Fruit fly (Drosophila melanogaster) whole organism, embryonic: ENCODE results near the gene CG7101.

ENCODE experiments used
- Blimp-1 ChIP-seq: fragments of 200-800 bp; sonication (Bioruptor generic); optimal IDR thresholded peaks from 3 replicates; lab custom pipeline; 2018; ENCODE audit warnings: missing biosample characterization, missing genetic modification characterization, mild to moderate bottlenecking, moderate library complexity, missing genetic modification reagents
- BtbVII ChIP-seq: fragments of 200-800 bp; sonication (Bioruptor generic); optimal IDR thresholded peaks from 3 replicates; lab custom pipeline; 2017; ENCODE audit warnings: missing biosample characterization, mild to moderate bottlenecking, missing genetic modification characterization
- CG11085 ChIP-seq: fragments of 200-800 bp; sonication (Bioruptor generic); IDR thresholded peaks from 2 replicates; pipeline ENCODE4 v1.3.6; 2022; ENCODE audit warnings: missing biosample characterization, missing genetic modification characterization
- CG11560 ChIP-seq: fragments of 200-800 bp; sonication (Bioruptor generic); IDR thresholded peaks from 3 replicates; pipeline ENCODE4 v1.3.6; 2022; ENCODE audit warnings: missing biosample characterization, missing genetic modification characterization
- CG12391 ChIP-seq: fragments of 200-800 bp; sonication (Bioruptor generic); optimal IDR thresholded peaks from 3 replicates; lab custom pipeline; 2018; ENCODE audit warnings: missing biosample characterization, mild to moderate bottlenecking, missing genetic modification characterization, moderate library complexity
- CG13287 ChIP-seq: fragments of 200-800 bp; sonication (Bioruptor generic); IDR thresholded peaks from 2 replicates; pipeline ENCODE4 v1.3.6; 2022; ENCODE audit warnings: missing biosample characterization, missing genetic modification characterization; ENCODE audit not compliant: partially characterized antibody
- CG14441 ChIP-seq: fragments of 200-800 bp; sonication (Bioruptor generic); IDR thresholded peaks from 2 replicates; pipeline ENCODE4 v1.3.6; 2022; ENCODE audit warnings: missing biosample characterization, missing genetic modification characterization
- CG15011 ChIP-seq: fragments of 200-800 bp; sonication (Bioruptor generic); optimal IDR thresholded peaks from 3 replicates; lab custom pipeline; 2018; ENCODE audit warnings: missing biosample characterization, mild to moderate bottlenecking, missing genetic modification characterization
- CG17361 ChIP-seq: fragments of 200-800 bp; sonication (Bioruptor generic); IDR thresholded peaks from 3 replicates; pipeline ENCODE4 v1.3.6; 2022; ENCODE audit warnings: missing biosample characterization, missing genetic modification characterization
- CG17829 ChIP-seq: fragments of 200-800 bp; optimal IDR thresholded peaks from 2 replicates; lab custom pipeline; 2019; ENCODE audit warnings: missing biosample characterization, mild to moderate bottlenecking, missing genetic modification characterization, moderate library complexity
- CG2202 ChIP-seq: fragments of 200-800 bp; sonication (Bioruptor generic); optimal IDR thresholded peaks from 2 replicates; lab custom pipeline; 2018; ENCODE audit warnings: missing biosample characterization, mild to moderate bottlenecking, missing genetic modification characterization
- CG31224 ChIP-seq: fragments of 200-800 bp; sonication (Bioruptor generic); IDR thresholded peaks from 2 replicates; pipeline ENCODE4 v1.3.6; 2022; ENCODE audit warnings: missing biosample characterization, missing genetic modification characterization
- CG33213 ChIP-seq: fragments of 200-800 bp; sonication (Bioruptor generic); optimal IDR thresholded peaks from 3 replicates; lab custom pipeline; 2016; ENCODE audit warnings: missing biosample characterization, missing genetic modification characterization
- CG3995 ChIP-seq: fragments of 200-800 bp; sonication (Bioruptor generic); optimal IDR thresholded peaks from 3 replicates; lab custom pipeline; 2016; ENCODE audit warnings: missing biosample characterization, missing genetic modification characterization
- CG4360 ChIP-seq: fragments of 200-800 bp; sonication (Bioruptor generic); IDR thresholded peaks from 2 replicates; pipeline ENCODE4 v1.3.6; 2022; ENCODE audit warnings: missing biosample characterization, missing genetic modification characterization
- CG43689 ChIP-seq: fragments of 200-800 bp; sonication (Bioruptor generic); IDR thresholded peaks from 2 replicates; pipeline ENCODE4 v1.3.6; 2022; ENCODE audit warnings: missing biosample characterization, missing genetic modification characterization
- CG6689 ChIP-seq: fragments of 200-800 bp; sonication (Bioruptor generic); IDR thresholded peaks from 2 replicates; pipeline ENCODE4 v1.3.6; 2022; ENCODE audit warnings: missing biosample characterization, missing genetic modification characterization
- CG8290 ChIP-seq, 3 experiments: fragments of 200-800 bp; sonication (Bioruptor generic); optimal IDR thresholded peaks; 2 replicates each; lab custom pipeline; 2016 to 2019; ENCODE audit warnings: missing biosample characterization in 3 of 3, missing genetic modification characterization in 3 of 3, mild to moderate bottlenecking in 2 of 3, moderate library complexity in 1 of 3
- CTCF ChIP-seq: fragments of 200-800 bp; sonication (Bioruptor generic); optimal IDR thresholded peaks from 2 replicates; lab custom pipeline; 2017; ENCODE audit warnings: missing biosample characterization, mild to moderate bottlenecking, missing genetic modification characterization, moderate library complexity
- Chrac-16 ChIP-seq: fragments of 200-800 bp; sonication (Bioruptor generic); optimal IDR thresholded peaks from 3 replicates; lab custom pipeline; 2016; ENCODE audit warnings: missing biosample characterization, missing genetic modification characterization
- Dbx ChIP-seq: fragments of 200-800 bp; sonication (Bioruptor generic); IDR thresholded peaks from 3 replicates; pipeline ENCODE4 v1.3.6; 2022; ENCODE audit warnings: missing biosample characterization, missing genetic modification characterization
- Dfd ChIP-seq, 2 experiments: fragments of >200 bp; optimal IDR thresholded peaks; 2 replicates each; lab custom pipeline; 2017; ENCODE audit warnings: missing biosample characterization in 2 of 2, missing genetic modification characterization in 2 of 2
- GATAe ChIP-seq: fragments of 200-800 bp; sonication (Bioruptor generic); conservative IDR thresholded peaks from 2 replicates; pipeline ENCODE4 v1.3.6; 2022; ENCODE audit warnings: missing biosample characterization, missing genetic modification characterization
- HHEX ChIP-seq: fragments of 200-800 bp; sonication (Bioruptor generic); optimal IDR thresholded peaks from 3 replicates; lab custom pipeline; 2017; ENCODE audit warnings: missing biosample characterization, mild to moderate bottlenecking, missing genetic modification characterization, missing genetic modification reagents
- HLH54F ChIP-seq: fragments of 200-800 bp; sonication (Bioruptor generic); optimal IDR thresholded peaks from 3 replicates; lab custom pipeline; 2016; ENCODE audit warnings: missing biosample characterization, missing genetic modification characterization
- Lim3 ChIP-seq: fragments of 200-800 bp; sonication (Bioruptor generic); IDR thresholded peaks from 2 replicates; pipeline ENCODE4 v1.3.6; 2022; ENCODE audit warnings: missing biosample characterization, missing genetic modification characterization
- MTF-1 ChIP-seq: fragments of 200-800 bp; sonication (Bioruptor generic); optimal IDR thresholded peaks from 2 replicates; lab custom pipeline; 2018; ENCODE audit warnings: missing biosample characterization, mild to moderate bottlenecking, missing genetic modification characterization, borderline replicate concordance
- NK7.1 ChIP-seq: fragments of 200-800 bp; sonication (Bioruptor generic); optimal IDR thresholded peaks from 3 replicates; lab custom pipeline; 2016; ENCODE audit warnings: missing biosample characterization, missing genetic modification characterization
- Opbp ChIP-seq: fragments of 200-800 bp; sonication (Bioruptor generic); IDR thresholded peaks from 3 replicates; pipeline ENCODE4 v1.3.6; 2022; ENCODE audit warnings: missing biosample characterization, missing genetic modification characterization; ENCODE audit not compliant: partially characterized antibody
- Ravus ChIP-seq: fragments of 200-800 bp; sonication (Bioruptor generic); IDR thresholded peaks from 2 replicates; pipeline ENCODE4 v1.3.6; 2022; ENCODE audit warnings: missing biosample characterization, missing genetic modification characterization
- Six4 ChIP-seq: fragments of 200-800 bp; sonication (Bioruptor generic); optimal IDR thresholded peaks from 2 replicates; lab custom pipeline; 2016; ENCODE audit warnings: missing biosample characterization, missing genetic modification characterization
- cas ChIP-seq: fragments of 200-800 bp; sonication (Bioruptor generic); IDR thresholded peaks from 2 replicates; pipeline ENCODE4 v1.3.6; 2022; ENCODE audit warnings: missing biosample characterization, missing genetic modification characterization
- chm ChIP-seq: fragments of 200-800 bp; sonication (Bioruptor generic); IDR thresholded peaks from 2 replicates; pipeline ENCODE4 v1.3.6; 2022; ENCODE audit warnings: missing biosample characterization, missing genetic modification characterization
- crol ChIP-seq: fragments of 200-800 bp; sonication (Bioruptor generic); IDR thresholded peaks from 2 replicates; pipeline ENCODE4 v1.3.6; 2022; ENCODE audit warnings: missing biosample characterization, missing genetic modification characterization
- dati ChIP-seq: fragments of 200-800 bp; sonication (Bioruptor generic); IDR thresholded peaks from 2 replicates; pipeline ENCODE4 v1.3.6; 2022; ENCODE audit warnings: missing biosample characterization, missing genetic modification characterization
- dmrt99B ChIP-seq: fragments of 200-800 bp; sonication (Bioruptor generic); optimal IDR thresholded peaks from 2 replicates; lab custom pipeline; 2018; ENCODE audit warnings: missing biosample characterization, mild to moderate bottlenecking, missing genetic modification characterization, moderate library complexity
- eve ChIP-seq, 2 experiments: fragments of >200 bp; optimal IDR thresholded peaks; 2 replicates each; lab custom pipeline; 2017; ENCODE audit warnings: missing biosample characterization in 2 of 2, missing genetic modification characterization in 2 of 2
- gro ChIP-seq: fragments of 200-800 bp; sonication (Bioruptor generic); optimal IDR thresholded peaks from 2 replicates; lab custom pipeline; 2016; ENCODE audit warnings: missing biosample characterization, missing genetic modification characterization
- h ChIP-seq: fragments of >200 bp; optimal IDR thresholded peaks from 2 replicates; lab custom pipeline; 2017
- ind ChIP-seq: fragments of 200-800 bp; sonication (Bioruptor generic); optimal IDR thresholded peaks from 3 replicates; lab custom pipeline; 2016; ENCODE audit warnings: missing biosample characterization, missing genetic modification characterization
- jigr1 ChIP-seq: fragments of 200-800 bp; sonication (Bioruptor generic); IDR thresholded peaks from 3 replicates; pipeline ENCODE4 v1.3.6; 2022; ENCODE audit warnings: missing biosample characterization, missing genetic modification characterization
- mld ChIP-seq: fragments of 200-800 bp; sonication (Bioruptor generic); IDR thresholded peaks from 3 replicates; pipeline ENCODE4 v1.3.6; 2022; ENCODE audit warnings: missing biosample characterization, missing genetic modification characterization; ENCODE audit not compliant: partially characterized antibody
- pnt ChIP-seq: fragments of 200-800 bp; sonication (Bioruptor generic); optimal IDR thresholded peaks from 3 replicates; lab custom pipeline; 2016; ENCODE audit warnings: missing biosample characterization, missing genetic modification characterization
- repo ChIP-seq: fragments of 200-800 bp; sonication (Bioruptor generic); optimal IDR thresholded peaks from 2 replicates; lab custom pipeline; 2016; ENCODE audit warnings: missing biosample characterization, missing genetic modification characterization
- sisA ChIP-seq: fragments of 200-800 bp; sonication (Bioruptor generic); IDR thresholded peaks from 2 replicates; pipeline ENCODE4 v1.3.6; 2022; ENCODE audit warnings: missing biosample characterization, missing genetic modification characterization
- slbo ChIP-seq: fragments of 200-800 bp; sonication (Bioruptor generic); IDR thresholded peaks from 2 replicates; pipeline ENCODE4 v1.3.6; 2022; ENCODE audit warnings: missing biosample characterization, missing genetic modification characterization
- unc-4 ChIP-seq: fragments of 200-800 bp; sonication (Bioruptor generic); IDR thresholded peaks from 2 replicates; pipeline ENCODE4 v1.3.6; 2022; ENCODE audit warnings: missing biosample characterization, missing genetic modification characterization; ENCODE audit not compliant: partially characterized antibody
- vfl ChIP-seq: fragments of 200-800 bp; sonication (Bioruptor generic); optimal IDR thresholded peaks from 2 replicates; lab custom pipeline; 2016; ENCODE audit warnings: missing biosample characterization, missing genetic modification characterization
- wek ChIP-seq: fragments of 200-800 bp; sonication (Bioruptor generic); optimal IDR thresholded peaks from 3 replicates; lab custom pipeline; 2018; ENCODE audit warnings: missing biosample characterization, mild to moderate bottlenecking, missing genetic modification characterization, moderate library complexity
- zfh1 ChIP-seq: fragments of 200-800 bp; sonication (Bioruptor generic); IDR thresholded peaks from 3 replicates; pipeline ENCODE4 v1.3.6; 2022; ENCODE audit warnings: missing biosample characterization, missing genetic modification characterization

Gene CG7101

DNA sequence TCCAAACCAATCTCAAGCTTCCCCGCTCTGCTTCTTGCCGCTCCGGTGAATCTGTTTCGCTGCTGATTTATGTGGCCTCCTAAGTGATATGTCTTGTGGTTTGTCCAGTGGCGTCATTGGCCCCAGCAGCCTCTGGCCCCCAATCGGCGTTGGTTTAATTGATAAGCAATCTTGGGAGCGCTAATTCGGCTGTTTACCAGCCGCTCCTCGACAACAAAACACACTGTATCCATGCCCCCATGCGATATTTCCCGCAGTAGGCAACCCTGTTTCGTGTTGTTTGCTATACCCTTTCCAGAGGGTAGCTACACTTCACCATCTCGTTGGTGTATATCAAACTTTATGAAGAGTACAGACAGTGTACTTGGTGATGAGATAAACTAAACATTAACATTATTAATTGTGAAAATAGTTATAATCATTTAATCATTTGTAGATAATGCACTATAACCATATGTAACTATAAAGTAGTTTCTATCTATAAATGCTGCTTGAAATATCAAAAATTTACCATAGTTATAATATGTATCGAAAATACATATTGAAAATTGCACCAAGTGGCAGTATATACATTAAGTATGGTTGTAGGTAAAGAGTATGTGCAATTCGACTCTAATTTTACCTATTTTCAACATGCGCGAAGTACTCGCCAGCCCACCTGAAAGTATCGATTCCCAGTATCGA, 18.1 kb downstream of the CG7101 start, which contains the start of gene shop (continued):
- peak; percentile 83 for TF ChIP-seq CG15011 (GFP tag; lab: Kevin White, UChicago)
- peak; percentile 83 for TF ChIP-seq sisA (GFP tag; lab: Robert Waterston, UW)
- peak; percentile 59 for TF ChIP-seq CG33213 (GFP tag; lab: Kevin White, UChicago)
- 0 out of 2 replicates have a peak, but pooled peaks have one; percentile 45 for TF ChIP-seq chm (GFP tag; lab: Robert Waterston, UW)
- TF ChIP-seq jigr1 (GFP tag; lab: Robert Waterston, UW): no peak
- peak; percentile 57; the same call in 1 of the 2 replicates for TF ChIP-seq CG14441 (GFP tag; lab: Robert Waterston, UW)
- TF ChIP-seq MTF-1 (GFP tag; lab: Kevin White, UChicago): peak; percentile 6
- peak; percentile 61 for TF ChIP-seq pnt (GFP tag; lab: Kevin White, UChicago)
- no peak for TF ChIP-seq CTCF (GFP tag; lab: Kevin White, UChicago)
- peak; percentile 46 for TF ChIP-seq wek (GFP tag; lab: Kevin White, UChicago)
- TF ChIP-seq CG11560: 0 out of 3 replicates have a peak, but pooled peaks have one; percentile 29
- TF ChIP-seq cas: no peak
- peak; percentile 85 for TF ChIP-seq CG17829 (tag; lab: Kevin White, UChicago)
- no peak for TF ChIP-seq Dfd (GFP tag; optimal IDR thresholded peaks at IDR 0.05; lab: Kevin White, UChicago)
- peak; percentile 76 for TF ChIP-seq Dbx (GFP tag; lab: Robert Waterston, UW)
- 0 out of 3 replicates have a peak, but pooled peaks have one; percentile 24 for TF ChIP-seq Opbp (GFP tag; lab: Robert Waterston, UW)
- TF ChIP-seq zfh1 (GFP tag; lab: Robert Waterston, UW): peak; percentile 76; the same call in 2 of the 3 replicates
- TF ChIP-seq dmrt99B: peak; percentile 89
- peak; percentile 76 for TF ChIP-seq Blimp-1 (GFP tag; lab: Kevin White, UChicago)
- peak; percentile 67 for TF ChIP-seq CG2202 (tag; lab: Kevin White, UChicago)
- TF ChIP-seq CG8290 (GFP tag; optimal IDR thresholded peaks at IDR 0.05; lab: Kevin White, UChicago): peak; percentile 64
- peak in 1 of 2 experiments; percentile 85 for TF ChIP-seq CG8290 (tag; optimal IDR thresholded peaks at IDR 0.05; lab: Kevin White, UChicago)
- peak; percentile 33; the same call in 1 of the 2 replicates for TF ChIP-seq Ravus (GFP tag; lab: Robert Waterston, UW)
- TF ChIP-seq CG31224 (GFP tag; lab: Robert Waterston, UW): peak; percentile 59
- no peak for TF ChIP-seq Lim3 (GFP tag; lab: Robert Waterston, UW)
- TF ChIP-seq mld (GFP tag; lab: Robert Waterston, UW): no peak
- TF ChIP-seq CG17361 (GFP tag; lab: Robert Waterston, UW): peak; percentile 97
- TF ChIP-seq CG13287 (GFP tag; lab: Robert Waterston, UW): peak; percentile 54
- TF ChIP-seq NK7.1: peak; percentile 21
- peak; percentile 84 for TF ChIP-seq HHEX (GFP tag; lab: Kevin White, UChicago)
- peak; percentile 78 for TF ChIP-seq BtbVII (GFP tag; lab: Kevin White, UChicago)
- peak; percentile 83 for TF ChIP-seq HLH54F (GFP tag; lab: Kevin White, UChicago)
- peak; percentile 50 for TF ChIP-seq CG3995
- peak; percentile 2 for TF ChIP-seq repo (GFP tag; lab: Kevin White, UChicago)
- TF ChIP-seq vfl: peak; percentile 67
- peak; percentile 84 for TF ChIP-seq Chrac-16 (GFP tag; lab: Kevin White, UChicago)
- peak; percentile 88 for TF ChIP-seq ind (GFP tag; lab: Kevin White, UChicago)
- TF ChIP-seq slbo: peak; percentile 86
- TF ChIP-seq gro (GFP tag; lab: Kevin White, UChicago): peak; percentile 52
- TF ChIP-seq Six4: peak; percentile 80
- TF ChIP-seq eve (GFP tag; optimal IDR thresholded peaks at IDR 0.05; lab: Kevin White, UChicago): no peak
- no peak for TF ChIP-seq dati (GFP tag; lab: Robert Waterston, UW)
- peak; percentile 74 for TF ChIP-seq CG6689
- peak; percentile 90 for TF ChIP-seq CG12391 (tag; lab: Kevin White, UChicago)
- 0 out of 2 replicates have a peak, but pooled peaks have one; percentile 36 for TF ChIP-seq CG43689 (GFP tag; lab: Robert Waterston, UW)
- no peak for TF ChIP-seq h (lab: Kevin White, UChicago)
- TF ChIP-seq CG4360 (GFP tag; lab: Robert Waterston, UW): no peak
- no peak for TF ChIP-seq GATAe (GFP tag; lab: Robert Waterston, UW)
- TF ChIP-seq unc-4 (GFP tag; lab: Robert Waterston, UW): peak; percentile 31; the same call in 1 of the 2 replicates
- TF ChIP-seq CG11085 (GFP tag; lab: Robert Waterston, UW): no peak
- TF ChIP-seq crol: no peak
